Fruit fly (Drosophila melanogaster) whole organism, embryonic: ENCODE data around the gene Der-2.

Source experiments
- ATbp ChIP-seq: fragments of 200-800 bp; sonication (Bioruptor generic); optimal IDR thresholded peaks from 2 replicates; lab custom pipeline; 2017; ENCODE audit warnings: missing biosample characterization, mild to moderate bottlenecking, missing genetic modification characterization, missing genetic modification reagents
- Antp ChIP-seq: fragments of 200-800 bp; sonication (Bioruptor generic); optimal IDR thresholded peaks from 3 replicates; lab custom pipeline; 2016; ENCODE audit warnings: missing biosample characterization, missing genetic modification characterization
- Blimp-1 ChIP-seq: fragments of 200-800 bp; sonication (Bioruptor generic); optimal IDR thresholded peaks from 3 replicates; lab custom pipeline; 2018; ENCODE audit warnings: missing biosample characterization, missing genetic modification characterization, mild to moderate bottlenecking, moderate library complexity, missing genetic modification reagents
- CG10267 ChIP-seq: fragments of 200-800 bp; sonication (Bioruptor generic); optimal IDR thresholded peaks from 2 replicates; lab custom pipeline; 2018; ENCODE audit warnings: missing biosample characterization, mild to moderate bottlenecking, missing genetic modification characterization, moderate library complexity
- CG10543 ChIP-seq: fragments of 200-800 bp; sonication (Bioruptor generic); optimal IDR thresholded peaks from 3 replicates; lab custom pipeline; 2017; ENCODE audit warnings: missing biosample characterization, mild to moderate bottlenecking, missing genetic modification characterization, moderate library complexity
- CG12391 ChIP-seq: fragments of 200-800 bp; sonication (Bioruptor generic); optimal IDR thresholded peaks from 3 replicates; lab custom pipeline; 2018; ENCODE audit warnings: missing biosample characterization, mild to moderate bottlenecking, missing genetic modification characterization, moderate library complexity
- CG12659 ChIP-seq: fragments of 200-800 bp; sonication (Bioruptor generic); optimal IDR thresholded peaks from 3 replicates; lab custom pipeline; 2017; ENCODE audit warnings: mild to moderate bottlenecking, missing biosample characterization, missing genetic modification reagents, missing genetic modification characterization
- CG13287 ChIP-seq: fragments of 200-800 bp; sonication (Bioruptor generic); IDR thresholded peaks from 2 replicates; pipeline ENCODE4 v1.3.6; 2022; ENCODE audit warnings: missing biosample characterization, missing genetic modification characterization; ENCODE audit not compliant: partially characterized antibody
- CG13296 ChIP-seq: fragments of 200-800 bp; sonication (Bioruptor generic); optimal IDR thresholded peaks from 3 replicates; lab custom pipeline; 2018; ENCODE audit warnings: missing biosample characterization, mild to moderate bottlenecking, missing genetic modification characterization
- CG17361 ChIP-seq: fragments of 200-800 bp; sonication (Bioruptor generic); IDR thresholded peaks from 3 replicates; pipeline ENCODE4 v1.3.6; 2022; ENCODE audit warnings: missing biosample characterization, missing genetic modification characterization
- CG2712 ChIP-seq: fragments of 200-800 bp; optimal IDR thresholded peaks from 3 replicates; lab custom pipeline; 2019; ENCODE audit warnings: missing biosample characterization, mild to moderate bottlenecking, missing genetic modification characterization, moderate library complexity
- CG2875 ChIP-seq: fragments of 200-800 bp; sonication (Bioruptor generic); optimal IDR thresholded peaks from 2 replicates; lab custom pipeline; 2017; ENCODE audit warnings: missing biosample characterization, mild to moderate bottlenecking, missing genetic modification characterization, missing genetic modification reagents
- CG3065 ChIP-seq: fragments of 200-800 bp; sonication (Bioruptor generic); optimal IDR thresholded peaks from 2 replicates; lab custom pipeline; 2016; ENCODE audit warnings: missing biosample characterization, missing genetic modification characterization
- CG3281 ChIP-seq: fragments of 200-800 bp; sonication (Bioruptor generic); optimal IDR thresholded peaks from 3 replicates; lab custom pipeline; 2017; ENCODE audit warnings: missing biosample characterization, mild to moderate bottlenecking, missing genetic modification characterization
- CG33213 ChIP-seq: fragments of 200-800 bp; sonication (Bioruptor generic); optimal IDR thresholded peaks from 3 replicates; lab custom pipeline; 2016; ENCODE audit warnings: missing biosample characterization, missing genetic modification characterization
- CG3726 ChIP-seq: fragments of 200-800 bp; sonication (Bioruptor generic); IDR thresholded peaks from 3 replicates; pipeline ENCODE4, ENCODE4 v1.3.6; 2022; ENCODE audit warnings: missing biosample characterization, missing genetic modification characterization
- CG3838 ChIP-seq: fragments of 200-800 bp; sonication (Bioruptor generic); optimal IDR thresholded peaks from 3 replicates; lab custom pipeline; 2016; ENCODE audit warnings: missing biosample characterization, missing genetic modification characterization
- CG3847 ChIP-seq: fragments of 200-800 bp; sonication (Bioruptor generic); IDR thresholded peaks from 2 replicates; pipeline ENCODE4 v1.3.6; 2022; ENCODE audit warnings: missing biosample characterization, missing genetic modification characterization
- CG4730 ChIP-seq: fragments of 200-800 bp; sonication (Bioruptor generic); IDR thresholded peaks from 2 replicates; pipeline ENCODE4 v1.3.6; 2022; ENCODE audit warnings: missing biosample characterization, missing genetic modification characterization
- CG6689 ChIP-seq: fragments of 200-800 bp; sonication (Bioruptor generic); IDR thresholded peaks from 2 replicates; pipeline ENCODE4 v1.3.6; 2022; ENCODE audit warnings: missing biosample characterization, missing genetic modification characterization
- CG7357 ChIP-seq: fragments of 200-800 bp; sonication (Bioruptor generic); IDR thresholded peaks from 3 replicates; pipeline ENCODE4 v1.3.6; 2022; ENCODE audit warnings: missing biosample characterization, missing genetic modification characterization
- Fer3 ChIP-seq: fragments of 200-800 bp; sonication (Bioruptor generic); optimal IDR thresholded peaks from 2 replicates; lab custom pipeline; 2018; ENCODE audit warnings: missing biosample characterization, mild to moderate bottlenecking, missing genetic modification characterization, moderate library complexity
- Gug ChIP-seq: fragments of 200-800 bp; sonication (Bioruptor generic); IDR thresholded peaks from 4 replicates; pipeline ENCODE4 v1.3.6; 2022; ENCODE audit warnings: missing biosample characterization, missing genetic modification characterization
- HHEX ChIP-seq: fragments of 200-800 bp; sonication (Bioruptor generic); optimal IDR thresholded peaks from 3 replicates; lab custom pipeline; 2017; ENCODE audit warnings: missing biosample characterization, mild to moderate bottlenecking, missing genetic modification characterization, missing genetic modification reagents
- HmgD ChIP-seq: fragments of 200-800 bp; sonication (Bioruptor generic); optimal IDR thresholded peaks from 3 replicates; lab custom pipeline; 2016; ENCODE audit warnings: missing biosample characterization, missing genetic modification characterization
- Jarid2 ChIP-seq: fragments of 200-800 bp; sonication (Bioruptor generic); optimal IDR thresholded peaks from 3 replicates; lab custom pipeline; 2017; ENCODE audit warnings: mild to moderate bottlenecking, missing biosample characterization, missing genetic modification reagents, missing genetic modification characterization
- Max ChIP-seq: fragments of 200-800 bp; sonication (Bioruptor generic); optimal IDR thresholded peaks from 2 replicates; lab custom pipeline; 2016; ENCODE audit warnings: missing biosample characterization, mild to moderate bottlenecking, missing genetic modification characterization
- Neu2 ChIP-seq: fragments of 200-800 bp; sonication (Bioruptor generic); optimal IDR thresholded peaks from 3 replicates; lab custom pipeline; 2016; ENCODE audit warnings: missing biosample characterization, missing genetic modification characterization, borderline replicate concordance
- NfI ChIP-seq: fragments of 200-800 bp; sonication (Bioruptor generic); optimal IDR thresholded peaks from 3 replicates; lab custom pipeline; 2018; ENCODE audit warnings: missing biosample characterization, mild to moderate bottlenecking, missing genetic modification characterization, moderate library complexity
- Six4 ChIP-seq: fragments of 200-800 bp; sonication (Bioruptor generic); optimal IDR thresholded peaks from 2 replicates; lab custom pipeline; 2016; ENCODE audit warnings: missing biosample characterization, missing genetic modification characterization
- Sry-β ChIP-seq: fragments of 200-800 bp; sonication (Bioruptor generic); optimal IDR thresholded peaks from 2 replicates; lab custom pipeline; 2018; ENCODE audit warnings: missing biosample characterization, mild to moderate bottlenecking, missing genetic modification characterization, moderate library complexity
- Xrp1 ChIP-seq: fragments of 200-800 bp; sonication (Bioruptor generic); IDR thresholded peaks from 2 replicates; pipeline ENCODE4 v1.3.6; 2022; ENCODE audit warnings: missing biosample characterization, missing genetic modification characterization
- ac ChIP-seq: fragments of 200-800 bp; sonication (Bioruptor generic); optimal IDR thresholded peaks from 3 replicates; lab custom pipeline; 2017; ENCODE audit warnings: missing biosample characterization, mild to moderate bottlenecking, missing genetic modification characterization
- aop ChIP-seq: fragments of 200-800 bp; sonication (Bioruptor generic); IDR thresholded peaks from 2 replicates; pipeline ENCODE4 v1.3.6; 2022; ENCODE audit warnings: missing biosample characterization, missing genetic modification characterization
- dmrt11E ChIP-seq: fragments of 200-800 bp; sonication (Bioruptor generic); optimal IDR thresholded peaks from 3 replicates; lab custom pipeline; 2018; ENCODE audit warnings: missing biosample characterization, mild to moderate bottlenecking, missing genetic modification characterization, moderate library complexity
- ewg ChIP-seq: fragments of 200-800 bp; sonication (Bioruptor generic); optimal IDR thresholded peaks from 3 replicates; lab custom pipeline; 2017; ENCODE audit warnings: mild to moderate bottlenecking, missing biosample characterization, missing genetic modification reagents, missing genetic modification characterization
- fd3F ChIP-seq: fragments of 200-800 bp; sonication (Bioruptor generic); optimal IDR thresholded peaks from 2 replicates; lab custom pipeline; 2018; ENCODE audit warnings: missing biosample characterization, mild to moderate bottlenecking, missing genetic modification characterization, moderate library complexity
- gfzf ChIP-seq: fragments of 200-800 bp; sonication (Bioruptor generic); optimal IDR thresholded peaks from 2 replicates; lab custom pipeline; 2016; ENCODE audit warnings: missing biosample characterization, mild to moderate bottlenecking, missing genetic modification characterization, moderate library complexity
- ham ChIP-seq: fragments of 200-800 bp; sonication (Bioruptor generic); IDR thresholded peaks from 2 replicates; pipeline ENCODE4 v1.3.6; 2022; ENCODE audit warnings: missing biosample characterization, missing genetic modification characterization
- kni ChIP-seq: fragments of 200-800 bp; sonication (Bioruptor generic); optimal IDR thresholded peaks from 3 replicates; lab custom pipeline; 2017; ENCODE audit warnings: mild to moderate bottlenecking, missing biosample characterization, missing genetic modification reagents, missing genetic modification characterization
- mld ChIP-seq: fragments of 200-800 bp; sonication (Bioruptor generic); IDR thresholded peaks from 3 replicates; pipeline ENCODE4 v1.3.6; 2022; ENCODE audit warnings: missing biosample characterization, missing genetic modification characterization; ENCODE audit not compliant: partially characterized antibody
- odd ChIP-seq: fragments of 200-800 bp; sonication (Bioruptor generic); optimal IDR thresholded peaks from 2 replicates; lab custom pipeline; 2017; ENCODE audit warnings: missing biosample characterization, mild to moderate bottlenecking, missing genetic modification characterization
- p53 ChIP-seq: fragments of 200-800 bp; sonication (Bioruptor generic); optimal IDR thresholded peaks from 2 replicates; lab custom pipeline; 2016; ENCODE audit warnings: missing biosample characterization, missing genetic modification characterization
- pfk ChIP-seq: fragments of 200-800 bp; sonication (Bioruptor generic); optimal IDR thresholded peaks from 2 replicates; lab custom pipeline; 2018; ENCODE audit warnings: missing biosample characterization, mild to moderate bottlenecking, missing genetic modification characterization, moderate library complexity
- pnt ChIP-seq: fragments of 200-800 bp; sonication (Bioruptor generic); optimal IDR thresholded peaks from 3 replicates; lab custom pipeline; 2016; ENCODE audit warnings: missing biosample characterization, missing genetic modification characterization
- ranshi ChIP-seq: fragments of 200-800 bp; sonication (Bioruptor generic); IDR thresholded peaks from 2 replicates; pipeline ENCODE4 v1.3.6; 2022; ENCODE audit warnings: missing biosample characterization, missing genetic modification characterization
- row ChIP-seq: fragments of 200-800 bp; sonication (Bioruptor generic); IDR thresholded peaks from 3 replicates; pipeline ENCODE4 v1.3.6; 2022; ENCODE audit warnings: missing biosample characterization, missing genetic modification characterization
- sr ChIP-seq: fragments of 200-800 bp; sonication (Bioruptor generic); IDR thresholded peaks from 3 replicates; pipeline ENCODE4 v1.3.6; 2022; ENCODE audit warnings: missing biosample characterization, missing genetic modification characterization
- tll ChIP-seq, 2 experiments: fragments of 200-800 bp in 1 of 2; fragments of >200 bp in 1 of 2; sonication (Bioruptor generic) in 1 of 2; optimal IDR thresholded peaks; 2 replicates each; lab custom pipeline; 2017 to 2019; ENCODE audit warnings: missing biosample characterization in 2 of 2, missing genetic modification characterization in 2 of 2, mild to moderate bottlenecking in 1 of 2, moderate library complexity in 1 of 2
- tx ChIP-seq: fragments of 200-800 bp; sonication (Bioruptor generic); optimal IDR thresholded peaks from 2 replicates; lab custom pipeline; 2016; ENCODE audit warnings: missing biosample characterization, missing genetic modification characterization

Gene Der-2

DNA sequence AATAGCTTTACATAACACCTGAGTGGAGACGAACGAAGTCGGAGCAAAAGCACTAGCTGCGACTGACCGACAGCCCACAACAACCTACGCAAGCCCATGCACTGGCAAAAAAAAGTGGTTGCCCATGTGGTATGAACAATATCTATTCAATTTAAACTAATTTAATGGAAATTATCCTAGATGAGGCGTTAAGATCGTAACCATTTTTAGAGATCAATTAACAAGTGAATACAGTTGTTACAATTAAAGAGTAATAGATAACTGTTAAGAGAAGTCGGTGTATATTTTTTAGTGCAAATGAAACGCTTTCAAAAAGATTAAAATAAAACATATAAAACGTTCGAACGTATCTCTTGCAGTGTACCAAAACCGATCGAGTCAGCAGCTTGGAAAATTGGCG is 12.2 kb upstream of the Der-2 start (continued):
- TF ChIP-seq CG12659 (GFP tag; lab: Kevin White, UChicago) = no peak
- TF ChIP-seq kni (GFP tag; lab: Kevin White, UChicago) = no peak
- TF ChIP-seq CG33213 (GFP tag; lab: Kevin White, UChicago) = no peak
- no peak for TF ChIP-seq Xrp1 (GFP tag; lab: Robert Waterston, UW)
- peak; percentile 62 for TF ChIP-seq CG2875 (GFP tag; lab: Kevin White, UChicago)
- no peak for TF ChIP-seq Max (GFP tag; lab: Kevin White, UChicago)
- TF ChIP-seq aop = no peak
- no peak for TF ChIP-seq fd3F (GFP tag; lab: Kevin White, UChicago)
- peak; percentile 58 for TF ChIP-seq Blimp-1 (GFP tag; lab: Kevin White, UChicago)
- peak; percentile 65 for TF ChIP-seq CG12391 (tag; lab: Kevin White, UChicago)
- peak; percentile 56 for TF ChIP-seq row (GFP tag; lab: Robert Waterston, UW)
- TF ChIP-seq HHEX = no peak
- TF ChIP-seq Antp (GFP tag; lab: Kevin White, UChicago) = no peak
- TF ChIP-seq CG3847 (GFP tag; lab: Robert Waterston, UW) = no peak
- no peak for TF ChIP-seq Gug (GFP tag; lab: Robert Waterston, UW)
- TF ChIP-seq HmgD (GFP tag; lab: Kevin White, UChicago) = no peak
- no peak for TF ChIP-seq CG3065
- TF ChIP-seq CG17361 (GFP tag; lab: Robert Waterston, UW) = no peak; the same call in 2 of the 3 replicates
- TF ChIP-seq pnt (GFP tag; lab: Kevin White, UChicago) = peak; percentile 3
- TF ChIP-seq dmrt11E = no peak
- TF ChIP-seq Six4 (GFP tag; lab: Kevin White, UChicago) = no peak
- TF ChIP-seq tx (GFP tag; lab: Kevin White, UChicago) = no peak
- no peak for TF ChIP-seq mld (GFP tag; lab: Robert Waterston, UW)
- no peak for TF ChIP-seq gfzf (GFP tag; lab: Kevin White, UChicago)
- no peak for TF ChIP-seq Neu2
- no peak for TF ChIP-seq CG10543 (GFP tag; lab: Kevin White, UChicago)
- peak; percentile 4 for TF ChIP-seq Jarid2
- peak; percentile 68 for TF ChIP-seq CG6689 (GFP tag; lab: Robert Waterston, UW)
- 0 out of 2 replicates have a peak, but pooled peaks have one; percentile 28 for TF ChIP-seq CG4730 (GFP tag; lab: Robert Waterston, UW)
- TF ChIP-seq ranshi (GFP tag; lab: Robert Waterston, UW) = no peak
- no peak for TF ChIP-seq CG3838 (GFP tag; lab: Kevin White, UChicago)
- no peak for TF ChIP-seq tll (GFP tag; optimal IDR thresholded peaks at IDR 0.05; lab: Kevin White, UChicago)
- TF ChIP-seq CG3281 (GFP tag; lab: Kevin White, UChicago) = no peak
- no peak for TF ChIP-seq CG3726
- no peak for TF ChIP-seq CG2712 (tag; lab: Kevin White, UChicago)
- 0 out of 3 replicates have a peak, but pooled peaks have one; percentile 34 for TF ChIP-seq CG7357
- peak; percentile 65 for TF ChIP-seq ATbp
- TF ChIP-seq p53 = no peak
- TF ChIP-seq pfk (GFP tag; lab: Kevin White, UChicago) = no peak
- TF ChIP-seq odd (GFP tag; lab: Kevin White, UChicago) = peak; percentile 39
- TF ChIP-seq CG10267 (tag; lab: Kevin White, UChicago) = peak; percentile 47
- TF ChIP-seq ewg (GFP tag; lab: Kevin White, UChicago) = peak; percentile 39
- TF ChIP-seq Sry-β = no peak
- no peak for TF ChIP-seq ham (GFP tag; lab: Robert Waterston, UW)
- TF ChIP-seq CG13287 (GFP tag; lab: Robert Waterston, UW) = no peak
- peak; percentile 64; the same call in 2 of the 3 replicates for TF ChIP-seq sr (GFP tag; lab: Robert Waterston, UW)
- TF ChIP-seq CG13296 (GFP tag; lab: Kevin White, UChicago) = no peak
- TF ChIP-seq Fer3 (tag; lab: Kevin White, UChicago) = no peak
- no peak for TF ChIP-seq ac (GFP tag; lab: Kevin White, UChicago)
- TF ChIP-seq NfI = peak; percentile 26
